Fruit fly (Drosophila melanogaster): ENCODE results near the gene Ir7c.

Gene Ir7c

dm6 chrX:7901153-7902038 is 27.2 kb downstream of the Ir7c start, which contains the start of the genes RpS6 and bys (continued):
- TF ChIP-seq CG5245 (GFP tag; optimal IDR thresholded peaks at IDR 0.05) (peak; percentile 19), CG10565 (GFP tag; optimal IDR thresholded peaks at IDR 0.05) (no peak), Hmr (GFP tag; optimal IDR thresholded peaks at IDR 0.05) (peak; percentile 68), dpn (GFP tag; optimal IDR thresholded peaks at IDR 0.05) (peak; percentile 30 to 31), jumu (GFP tag; optimal IDR thresholded peaks at IDR 0.05) (no peak), Atf3 (GFP tag; optimal IDR thresholded peaks at IDR 0.05) (no peak), CHES-1-like (GFP tag; optimal IDR thresholded peaks at IDR 0.05) (peak; percentile 5), Usf (GFP tag; optimal IDR thresholded peaks at IDR 0.05) (no peak), hb (GFP tag; IDR thresholded peaks at IDR 0.05; ENCODE audit: partially characterized antibody) (peak; percentile 78), fd64A (GFP tag; optimal IDR thresholded peaks at IDR 0.05) (peak; percentile 19), Poxn (GFP tag; IDR thresholded peaks at IDR 0.05) (no peak), CG5953 (GFP tag; IDR thresholded peaks at IDR 0.05) (0 out of 2 replicates have a peak, but pooled peaks have one; percentile 8), lilli (GFP tag; optimal IDR thresholded peaks at IDR 0.05) (peak; percentile 10), prd (optimal IDR thresholded peaks at IDR 0.05) (no peak), prd (GFP tag; IDR thresholded peaks at IDR 0.05) (peak; percentile 41; the same call in 1 of the 3 replicates), slp2 (GFP tag; optimal IDR thresholded peaks at IDR 0.05) (peak; percentile 7), CG31365 (tag; optimal IDR thresholded peaks at IDR 0.05) (peak; percentile 6), ci (GFP tag; IDR thresholded peaks at IDR 0.05) (peak; percentile 89), CG18599 (GFP tag; optimal IDR thresholded peaks at IDR 0.05) (peak; percentile 46), Atf6 (GFP tag; IDR thresholded peaks at IDR 0.05) (no peak), CG2202 (tag; optimal IDR thresholded peaks at IDR 0.05) (peak; percentile 14), HHEX (GFP tag; optimal IDR thresholded peaks at IDR 0.05) (peak; percentile 57), aop (GFP tag; IDR thresholded peaks at IDR 0.05) (peak; percentile 88), Rx (GFP tag; IDR thresholded peaks at IDR 0.05) (peak; percentile 17; the same call in 1 of the 2 replicates), Ptx1 (GFP tag; IDR thresholded peaks at IDR 0.05) (peak; percentile 33), Camta (GFP tag; optimal IDR thresholded peaks at IDR 0.05) (no peak), Myb (GFP tag; optimal IDR thresholded peaks at IDR 0.05) (no peak), yki (optimal IDR thresholded peaks at IDR 0.05) (no peak), HmgZ (tag; optimal IDR thresholded peaks at IDR 0.05) (no peak), fd3F (GFP tag; optimal IDR thresholded peaks at IDR 0.05) (no peak), gce (GFP tag; IDR thresholded peaks at IDR 0.05) (no peak), CG17802 (tag; optimal IDR thresholded peaks at IDR 0.05) (peak; percentile 34), Mrtf (GFP tag; IDR thresholded peaks at IDR 0.05) (no peak; the same call in 2 of the 3 replicates), ttk (GFP tag; IDR thresholded peaks at IDR 0.05) (peak; percentile 51; the same call in 1 of the 2 replicates), CG2199 (GFP tag; IDR thresholded peaks at IDR 0.05) (peak; percentile 79; the same call in 1 of the 3 replicates), CG4328 (GFP tag; optimal IDR thresholded peaks at IDR 0.05) (peak; percentile 15), CG32772 (GFP tag; IDR thresholded peaks at IDR 0.05) (peak; percentile 58), CG15479 (GFP tag; optimal IDR thresholded peaks at IDR 0.05) (peak; percentile 26), Oli (tag; optimal IDR thresholded peaks at IDR 0.05) (peak; percentile 33), BtbVII (GFP tag; optimal IDR thresholded peaks at IDR 0.05) (peak; percentile 77), mld (GFP tag; IDR thresholded peaks at IDR 0.05; ENCODE audit: partially characterized antibody) (peak; percentile 86; the same call in 2 of the 3 replicates), Bteb2 (GFP tag; optimal IDR thresholded peaks at IDR 0.05) (peak; percentile 58), gcm2 (GFP tag; optimal IDR thresholded peaks at IDR 0.05) (no peak), amos (GFP tag; IDR thresholded peaks at IDR 0.05; ENCODE audit: partially characterized antibody) (peak; percentile 92), CG33557 (GFP tag; optimal IDR thresholded peaks at IDR 0.05) (peak; percentile 19), CG6175 (GFP tag; IDR thresholded peaks at IDR 0.05) (0 out of 3 replicates have a peak, but pooled peaks have one; percentile 13), chn (GFP tag; optimal IDR thresholded peaks at IDR 0.05) (peak; percentile 37), fu2 (GFP tag; optimal IDR thresholded peaks at IDR 0.05) (peak; percentile 12), NfI (GFP tag; optimal IDR thresholded peaks at IDR 0.05) (peak; percentile 72)

All from whole organism, embryonic.